Worm (Caenorhabditis elegans): ENCODE data around the gene ham-2.

ham-2 gene

DNA sequence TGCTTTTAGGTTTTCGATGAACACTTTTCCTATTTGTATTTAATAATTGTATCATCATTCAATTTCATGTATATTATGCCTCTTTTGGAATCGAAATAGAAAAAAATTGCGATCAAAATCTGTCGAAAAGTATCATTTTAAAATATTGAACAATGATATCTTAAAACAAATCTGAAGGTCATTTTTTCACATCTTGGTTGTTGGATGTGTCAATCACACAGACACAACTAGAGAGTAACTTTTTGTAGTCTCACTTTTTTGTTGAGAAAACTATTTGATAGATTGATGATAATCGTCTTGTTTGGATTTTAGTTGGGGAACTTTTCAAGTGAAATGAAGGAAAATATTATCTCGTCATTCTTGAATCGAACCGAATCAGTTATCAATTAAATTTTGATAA, 14.8 kb downstream of the ham-2 start (continued):
- no peak for TF ChIP-seq hlh-17 (GFP tag; optimal IDR thresholded peaks at IDR 0.05; ENCODE audit: borderline replicate concordance)
- TF ChIP-seq ceh-8 (GFP tag; optimal IDR thresholded peaks at IDR 0.05) = no peak
- TF ChIP-seq mab-9 (GFP tag; IDR thresholded peaks at IDR 0.05) = no peak
- TF ChIP-seq vab-15 (tag; optimal IDR thresholded peaks at IDR 0.05) = no peak
- TF ChIP-seq C16A3.4 (tag; optimal IDR thresholded peaks at IDR 0.05) = no peak
- no peak for TF ChIP-seq zag-1 (tag; optimal IDR thresholded peaks at IDR 0.05)
- no peak for TF ChIP-seq ceh-88 (GFP tag; IDR thresholded peaks at IDR 0.05)
- no peak for TF ChIP-seq nhr-237 (tag; optimal IDR thresholded peaks at IDR 0.05)
- no peak for TF ChIP-seq nhr-76 (tag; optimal IDR thresholded peaks at IDR 0.05)
- no peak for TF ChIP-seq elt-2 (tag; optimal IDR thresholded peaks at IDR 0.05)
- no peak for TF ChIP-seq lin-15B (tag; optimal IDR thresholded peaks at IDR 0.05)
- no peak for TF ChIP-seq grh-1 (GFP tag; IDR thresholded peaks at IDR 0.05)
- TF ChIP-seq pax-3 (tag; optimal IDR thresholded peaks at IDR 0.05) = no peak
- no peak for TF ChIP-seq dsc-1 (tag; optimal IDR thresholded peaks at IDR 0.05)
- TF ChIP-seq snu-23 (GFP tag; optimal IDR thresholded peaks at IDR 0.05) = peak; percentile 0
- TF ChIP-seq ceh-63 (GFP tag; optimal IDR thresholded peaks at IDR 0.05) = no peak
- no peak for TF ChIP-seq Y116A8C.19 (tag; optimal IDR thresholded peaks at IDR 0.05; ENCODE audit: borderline replicate concordance)
- TF ChIP-seq nhr-20 (tag; optimal IDR thresholded peaks at IDR 0.05) = peak; percentile 85
- TF ChIP-seq unc-62 (GFP tag; optimal IDR thresholded peaks at IDR 0.05) = no peak
- TF ChIP-seq pqm-1 (tag; optimal IDR thresholded peaks at IDR 0.05) = no peak
- TF ChIP-seq ama-1 (optimal IDR thresholded peaks at IDR 0.05) = no peak
- no peak for TF ChIP-seq nhr-12 (tag; optimal IDR thresholded peaks at IDR 0.05)
- no peak for TF ChIP-seq unc-86 (tag; optimal IDR thresholded peaks at IDR 0.05)
- TF ChIP-seq aha-1 (tag; optimal IDR thresholded peaks at IDR 0.05) = no peak
- peak in 1 of 6 experiments; percentile 63 for TF ChIP-seq elt-3 (tag; optimal IDR thresholded peaks at IDR 0.05)

DNA sequence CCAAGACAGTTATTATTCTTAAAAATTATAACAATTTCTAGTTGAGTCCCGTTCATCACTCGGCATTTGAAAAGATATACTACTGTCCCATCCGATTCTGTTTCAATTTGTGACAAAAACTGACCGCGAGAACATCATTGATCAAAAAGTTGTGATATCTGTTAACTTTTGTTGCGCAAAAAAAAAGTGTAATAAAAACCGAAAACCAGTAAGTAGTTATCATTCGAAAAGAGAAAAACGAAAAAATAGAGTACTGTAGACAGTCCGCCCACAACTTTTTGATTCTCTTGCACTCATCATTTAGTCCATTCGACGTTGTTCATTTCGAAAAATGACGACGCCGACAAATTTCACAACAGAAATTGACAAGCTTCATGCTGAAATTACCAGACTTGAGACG, 16.7 kb downstream of the ham-2 start, which contains the start of gene amt-1:
Gene amt-1, plus strand, starts transcription at position 301 of the 400 bp plus-strand sequence.
- TF ChIP-seq nhr-20 (tag; optimal IDR thresholded peaks at IDR 0.05) (no peak), blmp-1 (tag; optimal IDR thresholded peaks at IDR 0.05) (peak; percentile 16)

DNA sequence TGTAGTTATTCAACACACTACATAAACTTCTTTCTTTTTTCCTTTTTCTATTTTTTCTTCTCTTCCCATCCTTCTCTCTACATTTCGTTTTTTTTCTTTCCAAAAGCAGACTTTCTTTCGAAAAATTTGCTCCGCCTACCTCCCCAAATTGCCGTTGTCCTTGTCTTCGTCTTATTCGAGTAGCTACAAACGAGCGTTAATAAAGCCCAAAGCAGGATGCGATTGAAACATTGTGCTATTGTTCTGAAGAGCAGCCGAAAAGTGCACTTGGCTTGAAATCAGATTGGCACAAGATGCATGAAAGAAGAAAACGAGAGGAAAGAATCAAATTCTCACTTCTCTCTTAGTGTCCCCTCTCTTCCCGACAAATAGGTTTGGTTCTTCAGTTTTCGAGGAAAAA, 20.4 kb downstream of the ham-2 start:
- TF ChIP-seq ceh-8 (GFP tag; optimal IDR thresholded peaks at IDR 0.05) (no peak), lin-14 (GFP tag; optimal IDR thresholded peaks at IDR 0.05) (peak; percentile 45), fkh-10 (GFP tag; optimal IDR thresholded peaks at IDR 0.05) (peak; percentile 70), aly-2 (tag; optimal IDR thresholded peaks at IDR 0.05) (no peak)

DNA sequence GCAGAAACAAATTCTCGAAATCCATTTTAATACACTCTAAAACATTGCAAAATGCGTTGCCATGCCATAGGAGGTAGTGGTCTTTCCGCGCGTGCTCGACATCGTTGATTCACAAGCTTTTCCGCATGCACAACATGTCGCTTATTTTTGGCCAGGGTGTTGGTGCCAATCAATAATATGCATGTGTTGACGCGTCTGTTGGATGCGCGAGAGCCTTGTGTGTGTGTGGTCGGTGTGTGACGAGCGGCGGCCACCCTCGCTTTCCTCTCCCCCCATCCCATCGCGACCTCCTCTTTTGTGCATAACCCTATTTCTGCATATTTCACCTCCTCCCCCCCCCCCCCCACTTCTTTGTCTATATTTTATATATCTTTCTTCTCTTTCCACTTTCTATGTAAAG, 21.8 kb downstream of the ham-2 start:
- TF ChIP-seq ceh-82 (tag; optimal IDR thresholded peaks at IDR 0.05) (peak in 1 of 3 experiments; percentile 5), pax-3 (tag; optimal IDR thresholded peaks at IDR 0.05) (no peak), irx-1 (tag; optimal IDR thresholded peaks at IDR 0.05) (no peak), nhr-85 (tag) (no peak), snu-23 (GFP tag; optimal IDR thresholded peaks at IDR 0.05) (no peak), fkh-10 (GFP tag; optimal IDR thresholded peaks at IDR 0.05) (peak; percentile 7), fkh-4 (tag; optimal IDR thresholded peaks at IDR 0.05; ENCODE audit: borderline replicate concordance) (no peak), nhr-76 (tag; optimal IDR thresholded peaks at IDR 0.05) (no peak), nhr-20 (tag; optimal IDR thresholded peaks at IDR 0.05) (no peak), fkh-8 (tag; optimal IDR thresholded peaks at IDR 0.05) (peak; percentile 52), fos-1 (tag; optimal IDR thresholded peaks at IDR 0.05) (no peak), efl-1 (optimal IDR thresholded peaks at IDR 0.05) (no peak), efl-1 (GFP tag; optimal IDR thresholded peaks at IDR 0.05 in 1 of 2) (no peak), aha-1 (tag; optimal IDR thresholded peaks at IDR 0.05) (no peak), ceh-90 (tag; optimal IDR thresholded peaks at IDR 0.05) (no peak), swsn-7 (tag; optimal IDR thresholded peaks at IDR 0.05) (no peak), sup-37 (GFP tag; optimal IDR thresholded peaks at IDR 0.05) (no peak), egl-13 (tag; optimal IDR thresholded peaks at IDR 0.05) (no peak), lin-14 (GFP tag; optimal IDR thresholded peaks at IDR 0.05) (peak; percentile 70), sptf-1 (tag; optimal IDR thresholded peaks at IDR 0.05) (no peak), nhr-237 (tag; optimal IDR thresholded peaks at IDR 0.05) (no peak), sox-4 (tag; optimal IDR thresholded peaks at IDR 0.05) (no peak), mdl-1 (tag; optimal IDR thresholded peaks at IDR 0.05) (no peak), egl-27 (tag; optimal IDR thresholded peaks at IDR 0.05) (no peak), nhr-12 (tag; optimal IDR thresholded peaks at IDR 0.05) (no peak)
